Worm (Caenorhabditis elegans) whole organism, L4 larva: ENCODE data around the gene str-57.
A peak's percentile ranks its signal among the peaks of the same experiment; 100 is the strongest.

ENCODE experiments used
- R02D3.7 ChIP-seq: fragments of 150-350 bp; sonication (generic microtip); optimal IDR thresholded peaks from 3 replicates; lab custom pipeline; 2014; ENCODE audit warnings: missing biosample characterization, missing genetic modification characterization
- Y105C5A.15 ChIP-seq: fragments of 200-800 bp; sonication (Bioruptor generic); IDR thresholded peaks from 2 replicates; pipeline ENCODE4 v1.3.6; 2022; ENCODE audit warnings: missing genetic modification characterization, missing compliant biosample characterization
- ceh-20 ChIP-seq: fragments of 200-800 bp; sonication (Bioruptor generic); IDR thresholded peaks from 2 replicates; pipeline ENCODE4 v1.3.6; 2022; ENCODE audit warnings: missing genetic modification reagents, missing genetic modification characterization, missing compliant biosample characterization
- ceh-28 ChIP-seq: fragments of 150-350 bp; optimal IDR thresholded peaks from 2 replicates; lab custom pipeline; 2014; ENCODE audit warnings: missing biosample characterization, missing genetic modification reagents, missing genetic modification characterization
- cey-2 ChIP-seq: sonication (generic microtip); optimal IDR thresholded peaks from 3 replicates; lab custom pipeline; 2017; ENCODE audit warnings: missing genetic modification characterization, mild to moderate bottlenecking, missing compliant biosample characterization, antibody characterized with exemption, borderline replicate concordance; ENCODE audit not compliant: insufficient read depth
- ctbp-1 ChIP-seq: fragments of 200-800 bp; sonication (Bioruptor generic); IDR thresholded peaks from 2 replicates; pipeline ENCODE4 v1.3.6; 2022; ENCODE audit warnings: missing genetic modification reagents, missing genetic modification characterization, missing compliant biosample characterization
- daf-16 ChIP-seq, 3 experiments: sonication (generic microtip); optimal IDR thresholded peaks; 2 replicates each; lab custom pipeline; 2016 to 2017; ENCODE audit warnings: missing genetic modification characterization in 3 of 3, missing genetic modification reagents in 3 of 3, mild to moderate bottlenecking in 2 of 3, missing compliant biosample characterization in 2 of 3, missing biosample characterization in 1 of 3, moderate library complexity in 1 of 3
- dmd-6 ChIP-seq: fragments of 200-800 bp; sonication (Bioruptor generic); IDR thresholded peaks from 2 replicates; pipeline ENCODE4 v1.3.6; 2022; ENCODE audit warnings: missing genetic modification reagents, missing genetic modification characterization, missing compliant biosample characterization
- dve-1 ChIP-seq: sonication (generic microtip); optimal IDR thresholded peaks from 2 replicates; lab custom pipeline; 2017; ENCODE audit warnings: antibody characterized with exemption, mild to moderate bottlenecking, missing genetic modification characterization, missing compliant biosample characterization; ENCODE audit not compliant: insufficient read depth
- hlh-11 ChIP-seq: fragments of 200-800 bp; sonication (Bioruptor generic); optimal IDR thresholded peaks from 2 replicates; lab custom pipeline; 2018; ENCODE audit warnings: mild to moderate bottlenecking, missing genetic modification characterization, missing compliant biosample characterization
- hlh-30 ChIP-seq: sonication (generic microtip); optimal IDR thresholded peaks from 2 replicates; lab custom pipeline; 2017; ENCODE audit warnings: antibody characterized with exemption, mild to moderate bottlenecking, missing genetic modification characterization, missing compliant biosample characterization; ENCODE audit not compliant: insufficient read depth
- lin-15B ChIP-seq: fragments of 150-350 bp; sonication (generic microtip); optimal IDR thresholded peaks from 3 replicates; lab custom pipeline; 2014; ENCODE audit warnings: missing biosample characterization, missing genetic modification characterization
- mdl-1 ChIP-seq, 2 experiments: fragments of 150-350 bp in 1 of 2; sonication (generic microtip) in 1 of 2; optimal IDR thresholded peaks; 2 replicates each; lab custom pipeline; 2014 to 2017; ENCODE audit warnings: missing biosample characterization in 2 of 2, missing genetic modification characterization in 2 of 2
- mep-1 ChIP-seq: fragments of 150-350 bp; sonication (generic microtip); optimal IDR thresholded peaks from 3 replicates; lab custom pipeline; 2014; ENCODE audit warnings: missing biosample characterization, missing genetic modification characterization
- mes-2 ChIP-seq: sonication (generic microtip); optimal IDR thresholded peaks from 2 replicates; lab custom pipeline; 2016; ENCODE audit warnings: missing genotype, mild to moderate bottlenecking, missing genetic modification characterization, missing compliant biosample characterization; ENCODE audit not compliant: poor library complexity, severe bottlenecking
- mxl-2 ChIP-seq: fragments of 200-800 bp; sonication (Bioruptor generic); conservative IDR thresholded peaks from 2 replicates; pipeline ENCODE4 v1.3.6; 2022; ENCODE audit warnings: missing genetic modification reagents, missing genetic modification characterization, missing compliant biosample characterization
- mxl-3 ChIP-seq: fragments of 200-800 bp; sonication (Bioruptor generic); optimal IDR thresholded peaks from 2 replicates; lab custom pipeline; 2018; ENCODE audit warnings: mild to moderate bottlenecking, missing genetic modification characterization, missing compliant biosample characterization
- nhr-237 ChIP-seq: sonication (generic microtip); optimal IDR thresholded peaks from 2 replicates; lab custom pipeline; 2017; ENCODE audit warnings: missing biosample characterization, missing genetic modification characterization
- nhr-28 ChIP-seq: fragments of 150-350 bp; optimal IDR thresholded peaks from 2 replicates; lab custom pipeline; 2014; ENCODE audit warnings: missing biosample characterization, missing genetic modification characterization
- nhr-48 ChIP-seq: sonication (generic microtip); optimal IDR thresholded peaks from 2 replicates; lab custom pipeline; 2016; ENCODE audit warnings: mild to moderate bottlenecking, missing genetic modification characterization, missing compliant biosample characterization
- nhr-76 ChIP-seq: fragments of 150-350 bp; optimal IDR thresholded peaks from 2 replicates; lab custom pipeline; 2014; ENCODE audit warnings: missing biosample characterization, missing genetic modification characterization
- nhr-77 ChIP-seq: fragments of 150-350 bp; optimal IDR thresholded peaks from 2 replicates; lab custom pipeline; 2014; ENCODE audit warnings: missing biosample characterization, missing genetic modification characterization
- php-3 ChIP-seq: fragments of 200-800 bp; sonication (Bioruptor generic); IDR thresholded peaks from 2 replicates; pipeline ENCODE4 v1.3.6; 2022; ENCODE audit warnings: missing genetic modification reagents, missing genetic modification characterization, missing compliant biosample characterization
- pqm-1 ChIP-seq: sonication (generic microtip); optimal IDR thresholded peaks from 2 replicates; lab custom pipeline; 2017; ENCODE audit warnings: missing biosample characterization, missing genetic modification characterization
- skn-1 ChIP-seq: fragments of 150-350 bp; optimal IDR thresholded peaks from 2 replicates; lab custom pipeline; 2014; ENCODE audit warnings: missing biosample characterization, missing genetic modification characterization
- unc-62 ChIP-seq, 3 experiments: fragments of 150-350 bp in 1 of 3; sonication (generic microtip); optimal IDR thresholded peaks in 2 of 3; peaks in 1 of 3; 1 replicate in 1 of 3; 2 replicates in 2 of 3; lab custom pipeline; 2014 to 2017; ENCODE audit warnings: missing biosample characterization in 3 of 3, missing genetic modification characterization in 3 of 3, missing genetic modification reagents in 3 of 3, missing genotype in 1 of 3
- zfp-3 ChIP-seq: fragments of 200-800 bp; sonication (Bioruptor generic); conservative IDR thresholded peaks from 2 replicates; pipeline ENCODE4 v1.3.6; 2022; ENCODE audit warnings: missing genetic modification reagents, missing genetic modification characterization, missing compliant biosample characterization

Gene str-57

ce11 chrV:15880705-15881104 lies 10.2 kb downstream of the str-57 start (continued):
- TF ChIP-seq ctbp-1 (GFP tag; lab: Robert Waterston, UW) (no peak), lin-15B (tag; lab: Kevin White, UChicago) (no peak)

- TF ChIP-seq nhr-76, result no peak
- TF ChIP-seq unc-62 (GFP tag; optimal IDR thresholded peaks at IDR 0.05 in 1 of 2; lab: Kevin White, UChicago), result peak in 1 of 2 experiments; percentile 57
- no peak for TF ChIP-seq unc-62 (tag; optimal IDR thresholded peaks at IDR 0.05; lab: Kevin White, UChicago)
Measured at ce11 chrV:15884698-15885097, 14.2 kb downstream of the str-57 start, which contains the start of gene oac-42. oac-42 (minus strand) TSS chrV:15884798.

DNA sequence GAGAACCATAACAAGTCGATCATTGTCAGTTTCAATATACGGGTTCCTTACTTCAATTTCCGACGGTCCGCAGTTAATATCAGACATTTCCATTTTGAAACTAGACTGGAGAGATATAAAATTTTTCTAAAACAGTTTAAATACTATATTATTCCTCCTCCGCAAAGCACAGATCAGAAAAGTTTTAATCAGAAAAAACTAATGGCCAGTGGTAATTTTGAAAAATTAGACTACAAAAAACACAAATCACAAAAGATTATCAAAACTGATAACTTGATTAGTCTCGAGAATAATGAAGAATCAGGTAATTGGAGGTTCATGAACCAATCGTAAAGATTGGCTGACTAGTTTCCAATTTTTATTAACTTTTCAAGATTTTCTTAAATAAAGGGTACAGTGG lies 15.5 kb downstream of the str-57 start, which contains the start of gene T06C12.9:
T06C12.9 (minus strand) TSS at position 101 of the 400 bp plus-strand sequence.
- TF ChIP-seq nhr-48 (no peak), nhr-28 (tag; lab: Kevin White, UChicago) (peak; percentile 3)

DNA sequence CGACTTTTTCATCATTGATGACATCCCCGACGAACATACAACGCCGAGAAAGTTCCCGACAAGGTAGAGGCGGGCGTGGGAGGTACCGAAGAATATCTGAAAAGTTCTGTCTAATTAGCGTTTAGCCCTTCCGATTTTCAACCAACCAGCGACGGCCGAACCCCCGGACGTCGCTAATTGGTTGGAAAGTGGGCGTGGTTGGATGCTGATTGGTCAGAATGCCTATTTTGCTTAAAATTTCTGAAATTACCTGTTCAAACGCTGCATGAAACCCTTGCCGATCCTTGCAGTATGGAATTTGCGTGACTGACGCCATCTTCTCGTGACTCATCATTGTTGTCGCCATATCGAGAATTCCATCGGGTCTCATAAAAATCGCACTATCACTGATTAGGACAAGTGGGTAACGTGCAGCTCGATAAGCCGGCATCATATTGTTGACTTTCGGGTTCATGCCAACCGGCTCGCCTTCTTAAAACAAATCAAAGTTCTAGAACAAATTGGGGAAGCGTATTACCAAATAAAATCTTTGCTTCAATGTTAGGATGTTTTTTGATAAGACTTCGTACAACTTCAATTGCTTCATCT lies 17.3 kb downstream of the str-57 start:
- TF ChIP-seq nhr-28 (tag; lab: Kevin White, UChicago) (peak; percentile 82), dmd-6 (GFP tag; lab: Robert Waterston, UW) (peak; percentile 86), php-3 (GFP tag; lab: Robert Waterston, UW) (peak; percentile 60; the same call in 1 of the 2 replicates), skn-1 (tag; lab: Kevin White, UChicago) (no peak), mdl-1 (tag; optimal IDR thresholded peaks at IDR 0.05; lab: Kevin White, UChicago) (peak in 1 of 2 experiments; percentile 29), pqm-1 (tag; lab: Kevin White, UChicago) (peak; percentile 84), nhr-77 (tag; lab: Kevin White, UChicago) (peak; percentile 32), mxl-3 (GFP tag; lab: Kevin White, UChicago) (peak; percentile 48), hlh-30 (tag; lab: Kevin White, UChicago) (peak; percentile 49), nhr-237 (tag; lab: Kevin White, UChicago) (no peak), hlh-11 (peak; percentile 79), R02D3.7 (tag; lab: Kevin White, UChicago) (no peak), dve-1 (peak; percentile 48), ceh-20 (GFP tag; lab: Robert Waterston, UW) (no peak), daf-16 (GFP tag; optimal IDR thresholded peaks at IDR 0.05; lab: Kevin White, UChicago) (no peak), daf-16 (tag; optimal IDR thresholded peaks at IDR 0.05; lab: Kevin White, UChicago) (peak; percentile 87)

- TF ChIP-seq nhr-237 (tag; lab: Kevin White, UChicago) (no peak), dve-1 (peak; percentile 10), daf-16 (GFP tag; optimal IDR thresholded peaks at IDR 0.05; lab: Kevin White, UChicago) (no peak), daf-16 (tag; optimal IDR thresholded peaks at IDR 0.05; lab: Kevin White, UChicago) (peak; percentile 3), Y105C5A.15 (GFP tag; lab: Robert Waterston, UW) (no peak)
Measured at ce11 chrV:15888751-15889150, 18.3 kb downstream of the str-57 start, which contains the start of gene cgt-1. cgt-1 (minus strand) TSS chrV:15888851.

- TF ChIP-seq nhr-28 (tag; lab: Kevin White, UChicago) (peak; percentile 60), mes-2 (tag; lab: Kevin White, UChicago) (no peak), hlh-11 (peak; percentile 18), mep-1 (tag; lab: Kevin White, UChicago) (no peak), ceh-28 (tag; lab: Kevin White, UChicago) (no peak), unc-62 (GFP tag; optimal IDR thresholded peaks at IDR 0.05 in 1 of 2; lab: Kevin White, UChicago) (no peak), unc-62 (tag; optimal IDR thresholded peaks at IDR 0.05; lab: Kevin White, UChicago) (no peak), cey-2 (no peak), mxl-2 (GFP tag; lab: Robert Waterston, UW) (no peak), dmd-6 (GFP tag; lab: Robert Waterston, UW) (peak; percentile 35; the same call in 1 of the 2 replicates), Y105C5A.15 (GFP tag; lab: Robert Waterston, UW) (no peak), daf-16 (GFP tag; optimal IDR thresholded peaks at IDR 0.05; lab: Kevin White, UChicago) (no peak), daf-16 (tag; optimal IDR thresholded peaks at IDR 0.05; lab: Kevin White, UChicago) (peak; percentile 78), zfp-3 (GFP tag; lab: Robert Waterston, UW) (no peak)
Measured at ce11 chrV:15890115-15890514, 19.7 kb downstream of the str-57 start.
